Fruit fly (Drosophila melanogaster) whole organism, embryonic: Measurements from ENCODE around the gene fne.

Source experiments
- Abd-B ChIP-seq: fragments of 200-800 bp; sonication (Bioruptor generic); optimal IDR thresholded peaks from 2 replicates; lab custom pipeline; 2018; ENCODE audit warnings: missing biosample characterization, mild to moderate bottlenecking, missing genetic modification characterization, moderate library complexity
- BEAF-32 ChIP-seq: fragments of 200-800 bp; sonication (Bioruptor generic); optimal IDR thresholded peaks from 3 replicates; lab custom pipeline; 2017; ENCODE audit warnings: missing biosample characterization, missing genetic modification characterization, mild to moderate bottlenecking, moderate library complexity, missing genetic modification reagents
- Blimp-1 ChIP-seq: fragments of 200-800 bp; sonication (Bioruptor generic); optimal IDR thresholded peaks from 3 replicates; lab custom pipeline; 2018; ENCODE audit warnings: missing biosample characterization, missing genetic modification characterization, mild to moderate bottlenecking, moderate library complexity, missing genetic modification reagents
- CG13287 ChIP-seq: fragments of 200-800 bp; sonication (Bioruptor generic); IDR thresholded peaks from 2 replicates; pipeline ENCODE4 v1.3.6; 2022; ENCODE audit warnings: missing biosample characterization, missing genetic modification characterization; ENCODE audit not compliant: partially characterized antibody
- CG17612 ChIP-seq: fragments of 200-800 bp; sonication (Bioruptor generic); IDR thresholded peaks from 2 replicates; pipeline ENCODE4 v1.3.6; 2022; ENCODE audit warnings: missing biosample characterization, missing genetic modification characterization
- CG1832 ChIP-seq: fragments of 200-800 bp; sonication (Bioruptor generic); optimal IDR thresholded peaks from 2 replicates; lab custom pipeline; 2017; ENCODE audit warnings: missing biosample characterization, mild to moderate bottlenecking, missing genetic modification characterization, inconsistent platforms
- CG3163 ChIP-seq: fragments of 200-800 bp; sonication (Bioruptor generic); optimal IDR thresholded peaks from 3 replicates; lab custom pipeline; 2016; ENCODE audit warnings: missing biosample characterization, missing genetic modification characterization
- CG32772 ChIP-seq: fragments of 200-800 bp; sonication (Bioruptor generic); IDR thresholded peaks from 2 replicates; pipeline ENCODE4 v1.3.6; 2022; ENCODE audit warnings: missing biosample characterization, missing genetic modification characterization
- CG7786 ChIP-seq: fragments of 200-800 bp; sonication (Bioruptor generic); optimal IDR thresholded peaks from 2 replicates; lab custom pipeline; 2016; ENCODE audit warnings: missing biosample characterization, missing genetic modification characterization
- D19A ChIP-seq: fragments of 200-800 bp; optimal IDR thresholded peaks from 3 replicates; lab custom pipeline; 2019; ENCODE audit warnings: missing biosample characterization, mild to moderate bottlenecking, missing genetic modification characterization, moderate library complexity
- Dip2 ChIP-seq: fragments of 200-800 bp; sonication (Bioruptor generic); IDR thresholded peaks from 2 replicates; pipeline ENCODE4 v1.3.6; 2022; ENCODE audit warnings: missing biosample characterization, missing genetic modification characterization
- Doc2 ChIP-seq: fragments of 200-800 bp; sonication (Bioruptor generic); IDR thresholded peaks from 2 replicates; pipeline ENCODE4 v1.3.6; 2022; ENCODE audit warnings: missing biosample characterization, missing genetic modification characterization
- Doc3 ChIP-seq: fragments of 200-800 bp; sonication (Bioruptor generic); IDR thresholded peaks from 3 replicates; pipeline ENCODE4 v1.3.6; 2022; ENCODE audit warnings: missing biosample characterization, missing genetic modification characterization; ENCODE audit not compliant: partially characterized antibody
- Elba2 ChIP-seq: fragments of 200-800 bp; sonication (Bioruptor generic); optimal IDR thresholded peaks from 3 replicates; lab custom pipeline; 2016; ENCODE audit warnings: missing biosample characterization, missing genetic modification characterization
- Gsc ChIP-seq: fragments of 200-800 bp; sonication (Bioruptor generic); IDR thresholded peaks from 2 replicates; pipeline ENCODE4 v1.3.6; 2022; ENCODE audit warnings: missing biosample characterization, missing genetic modification characterization
- HLH4C ChIP-seq: fragments of 200-800 bp; sonication (Bioruptor generic); IDR thresholded peaks from 3 replicates; pipeline ENCODE4 v1.3.6; 2022; ENCODE audit warnings: missing biosample characterization, missing genetic modification characterization; ENCODE audit not compliant: partially characterized antibody
- HLH54F ChIP-seq: fragments of 200-800 bp; sonication (Bioruptor generic); optimal IDR thresholded peaks from 3 replicates; lab custom pipeline; 2016; ENCODE audit warnings: missing biosample characterization, missing genetic modification characterization
- MESR4 ChIP-seq: fragments of 200-800 bp; sonication (Bioruptor generic); optimal IDR thresholded peaks from 2 replicates; lab custom pipeline; 2018; ENCODE audit warnings: missing biosample characterization, mild to moderate bottlenecking, missing genetic modification characterization, moderate library complexity
- Max ChIP-seq: fragments of 200-800 bp; sonication (Bioruptor generic); optimal IDR thresholded peaks from 2 replicates; lab custom pipeline; 2016; ENCODE audit warnings: missing biosample characterization, mild to moderate bottlenecking, missing genetic modification characterization
- Myb ChIP-seq: fragments of 200-800 bp; sonication (Bioruptor generic); optimal IDR thresholded peaks from 2 replicates; lab custom pipeline; 2016; ENCODE audit warnings: missing biosample characterization, missing genetic modification characterization
- Ravus ChIP-seq: fragments of 200-800 bp; sonication (Bioruptor generic); IDR thresholded peaks from 2 replicates; pipeline ENCODE4 v1.3.6; 2022; ENCODE audit warnings: missing biosample characterization, missing genetic modification characterization
- amos ChIP-seq: fragments of 200-800 bp; sonication (Bioruptor generic); IDR thresholded peaks from 2 replicates; pipeline ENCODE4 v1.3.6; 2022; ENCODE audit warnings: missing biosample characterization, missing genetic modification characterization; ENCODE audit not compliant: partially characterized antibody
- ara ChIP-seq: fragments of 200-800 bp; sonication (Bioruptor generic); IDR thresholded peaks from 2 replicates; pipeline ENCODE4 v1.3.6; 2022; ENCODE audit warnings: missing biosample characterization, missing genetic modification characterization
- bbx ChIP-seq: fragments of 200-800 bp; sonication (Bioruptor generic); IDR thresholded peaks from 2 replicates; pipeline ENCODE4 v1.3.6; 2022; ENCODE audit warnings: missing biosample characterization, missing genetic modification characterization; ENCODE audit not compliant: partially characterized antibody
- btn ChIP-seq: fragments of 200-800 bp; sonication (Bioruptor generic); optimal IDR thresholded peaks from 2 replicates; lab custom pipeline; 2016; ENCODE audit warnings: missing biosample characterization, missing genetic modification characterization
- caup ChIP-seq: fragments of 200-800 bp; sonication (Bioruptor generic); optimal IDR thresholded peaks from 3 replicates; lab custom pipeline; 2017; ENCODE audit warnings: missing biosample characterization, mild to moderate bottlenecking, missing genetic modification characterization, moderate library complexity; ENCODE audit not compliant: severe bottlenecking
- cg ChIP-seq: fragments of 200-800 bp; sonication (Bioruptor generic); optimal IDR thresholded peaks from 3 replicates; lab custom pipeline; 2019; ENCODE audit warnings: missing biosample characterization, mild to moderate bottlenecking, missing genetic modification characterization, moderate library complexity
- crp ChIP-seq, 2 experiments: fragments of 200-800 bp; sonication (Bioruptor generic); optimal IDR thresholded peaks; 2 replicates in 1 of 2; 3 replicates in 1 of 2; lab custom pipeline; 2017; ENCODE audit warnings: missing biosample characterization in 2 of 2, missing genetic modification characterization in 2 of 2, mild to moderate bottlenecking in 1 of 2, moderate library complexity in 1 of 2
- disco-r ChIP-seq: fragments of 200-800 bp; sonication (Bioruptor generic); optimal IDR thresholded peaks from 2 replicates; lab custom pipeline; 2016; ENCODE audit warnings: missing biosample characterization, missing genetic modification characterization
- gem ChIP-seq: fragments of 200-800 bp; sonication (Bioruptor generic); optimal IDR thresholded peaks from 2 replicates; lab custom pipeline; 2019; ENCODE audit warnings: missing biosample characterization, mild to moderate bottlenecking, missing genetic modification characterization, moderate library complexity
- hbn ChIP-seq: fragments of 200-800 bp; sonication (Bioruptor generic); IDR thresholded peaks from 2 replicates; pipeline ENCODE4 v1.3.6; 2022; ENCODE audit warnings: missing biosample characterization, missing genetic modification characterization; ENCODE audit not compliant: partially characterized antibody
- inv ChIP-seq: fragments of 200-800 bp; sonication (Bioruptor generic); IDR thresholded peaks from 2 replicates; pipeline ENCODE4 v1.3.6; 2022; ENCODE audit warnings: missing biosample characterization, missing genetic modification characterization; ENCODE audit not compliant: partially characterized antibody
- ken ChIP-seq: fragments of 200-800 bp; sonication (Bioruptor generic); IDR thresholded peaks from 3 replicates; pipeline ENCODE4 v1.3.6; 2022; ENCODE audit warnings: missing biosample characterization, missing genetic modification characterization
- nerfin-1 ChIP-seq: fragments of 200-800 bp; sonication (Bioruptor generic); optimal IDR thresholded peaks from 3 replicates; lab custom pipeline; 2019; ENCODE audit warnings: missing biosample characterization, mild to moderate bottlenecking, missing genetic modification characterization, moderate library complexity
- nerfin-2 ChIP-seq: fragments of 200-800 bp; sonication (Bioruptor generic); IDR thresholded peaks from 2 replicates; pipeline ENCODE4 v1.3.6; 2022; ENCODE audit warnings: missing biosample characterization, missing genetic modification characterization; ENCODE audit not compliant: partially characterized antibody
- pzg ChIP-seq: fragments of 200-800 bp; sonication (Bioruptor generic); optimal IDR thresholded peaks from 3 replicates; lab custom pipeline; 2018; ENCODE audit warnings: missing biosample characterization, mild to moderate bottlenecking, missing genetic modification characterization, moderate library complexity
- sna ChIP-seq: fragments of 200-800 bp; sonication (Bioruptor generic); IDR thresholded peaks from 2 replicates; pipeline ENCODE4 v1.3.6; 2022; ENCODE audit warnings: missing biosample characterization, missing genetic modification characterization; ENCODE audit not compliant: partially characterized antibody
- unc-4 ChIP-seq: fragments of 200-800 bp; sonication (Bioruptor generic); IDR thresholded peaks from 2 replicates; pipeline ENCODE4 v1.3.6; 2022; ENCODE audit warnings: missing biosample characterization, missing genetic modification characterization; ENCODE audit not compliant: partially characterized antibody
- vnd ChIP-seq: fragments of 200-800 bp; sonication (Bioruptor generic); IDR thresholded peaks from 3 replicates; pipeline ENCODE4 v1.3.6; 2022; ENCODE audit warnings: missing biosample characterization, missing genetic modification characterization; ENCODE audit not compliant: partially characterized antibody
- wek ChIP-seq: fragments of 200-800 bp; sonication (Bioruptor generic); optimal IDR thresholded peaks from 3 replicates; lab custom pipeline; 2018; ENCODE audit warnings: missing biosample characterization, mild to moderate bottlenecking, missing genetic modification characterization, moderate library complexity

fne gene

DNA sequence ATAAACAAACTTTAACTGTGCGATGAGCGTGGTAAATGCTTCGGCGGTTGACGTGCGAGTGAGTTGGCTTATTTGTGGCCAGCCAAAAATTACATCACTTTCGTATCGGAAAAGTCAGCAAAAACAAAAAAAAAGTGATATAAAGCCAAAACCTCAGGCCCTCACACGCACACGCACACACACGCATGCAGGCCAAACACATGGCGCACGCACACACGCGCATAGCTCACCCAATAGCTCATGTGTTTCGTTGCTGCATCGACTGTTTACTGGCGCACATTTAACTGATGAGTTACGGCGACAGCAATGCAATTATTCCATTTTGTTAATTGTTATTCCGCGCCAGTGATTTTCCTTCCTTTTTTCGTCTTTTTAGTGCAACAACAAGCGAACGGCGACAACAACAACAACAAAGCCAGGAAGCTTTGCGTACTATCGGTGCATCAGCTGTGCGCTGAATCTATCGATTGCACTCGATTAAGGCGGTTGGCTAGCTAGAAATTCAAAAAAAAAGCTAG is 14.1 kb upstream of the fne start, which contains the start of gene Flad1 (continued):
- TF ChIP-seq HLH4C (GFP tag; lab: Robert Waterston, UW) (peak; percentile 56; the same call in 1 of the 3 replicates), nerfin-1 (tag; lab: Kevin White, UChicago) (no peak), CG7786 (GFP tag; lab: Kevin White, UChicago) (no peak), Abd-B (GFP tag; lab: Kevin White, UChicago) (no peak), BEAF-32 (GFP tag; lab: Kevin White, UChicago) (peak; percentile 71), cg (GFP tag; lab: Kevin White, UChicago) (peak; percentile 88), Elba2 (GFP tag; lab: Kevin White, UChicago) (no peak), CG32772 (GFP tag; lab: Robert Waterston, UW) (no peak), nerfin-2 (peak; percentile 31; the same call in 1 of the 2 replicates), Gsc (GFP tag; lab: Robert Waterston, UW) (no peak), bbx (GFP tag; lab: Robert Waterston, UW) (peak; percentile 60), HLH54F (GFP tag; lab: Kevin White, UChicago) (no peak), inv (0 out of 2 replicates have a peak, but pooled peaks have one; percentile 28), CG1832 (GFP tag; lab: Kevin White, UChicago) (no peak), CG17612 (no peak), ara (GFP tag; lab: Robert Waterston, UW) (no peak), Myb (GFP tag; lab: Kevin White, UChicago) (peak; percentile 44), Doc2 (GFP tag; lab: Robert Waterston, UW) (no peak), crp (GFP tag; optimal IDR thresholded peaks at IDR 0.05; lab: Kevin White, UChicago) (peak; percentile 0 to 87), Dip2 (GFP tag; lab: Robert Waterston, UW) (no peak), Doc3 (GFP tag; lab: Robert Waterston, UW) (0 out of 3 replicates have a peak, but pooled peaks have one; percentile 41), Max (GFP tag; lab: Kevin White, UChicago) (peak; percentile 19), Blimp-1 (GFP tag; lab: Kevin White, UChicago) (no peak), CG3163 (GFP tag; lab: Kevin White, UChicago) (no peak), sna (GFP tag; lab: Robert Waterston, UW) (0 out of 2 replicates have a peak, but pooled peaks have one; percentile 36), disco-r (GFP tag; lab: Kevin White, UChicago) (no peak), gem (tag; lab: Kevin White, UChicago) (no peak), hbn (GFP tag; lab: Robert Waterston, UW) (peak; percentile 54), CG13287 (GFP tag; lab: Robert Waterston, UW) (peak; percentile 69), ken (GFP tag; lab: Robert Waterston, UW) (no peak), btn (GFP tag; lab: Kevin White, UChicago) (no peak), unc-4 (peak; percentile 70; the same call in 1 of the 2 replicates), MESR4 (GFP tag; lab: Kevin White, UChicago) (peak; percentile 68), caup (GFP tag; lab: Kevin White, UChicago) (no peak), pzg (GFP tag; lab: Kevin White, UChicago) (peak; percentile 41), vnd (0 out of 3 replicates have a peak, but pooled peaks have one; percentile 39), wek (GFP tag; lab: Kevin White, UChicago) (no peak), amos (GFP tag; lab: Robert Waterston, UW) (peak; percentile 57; the same call in 1 of the 2 replicates), D19A (tag; lab: Kevin White, UChicago) (no peak), Ravus (GFP tag; lab: Robert Waterston, UW) (no peak)
- TF ChIP-seq, all 482 proteins: peak for 58
